Fruit fly (Drosophila melanogaster) whole organism, embryonic: Measurements from ENCODE around the gene Cys.

Experiments used
- ATbp ChIP-seq: fragments of 200-800 bp; sonication (Bioruptor generic); optimal IDR thresholded peaks from 2 replicates; lab custom pipeline; 2017; ENCODE audit warnings: missing biosample characterization, mild to moderate bottlenecking, missing genetic modification characterization, missing genetic modification reagents
- Atf3 ChIP-seq: fragments of 200-800 bp; sonication (Bioruptor generic); optimal IDR thresholded peaks from 3 replicates; lab custom pipeline; 2016; ENCODE audit warnings: missing biosample characterization, missing genetic modification characterization
- B-H1 ChIP-seq: fragments of 200-800 bp; sonication (Bioruptor generic); IDR thresholded peaks from 3 replicates; pipeline ENCODE4 v1.3.6; 2022; ENCODE audit warnings: missing biosample characterization, missing genetic modification characterization
- BEAF-32 ChIP-seq: fragments of 200-800 bp; sonication (Bioruptor generic); optimal IDR thresholded peaks from 3 replicates; lab custom pipeline; 2017; ENCODE audit warnings: missing biosample characterization, missing genetic modification characterization, mild to moderate bottlenecking, moderate library complexity, missing genetic modification reagents
- Bdp1 ChIP-seq: fragments of 200-800 bp; sonication (Bioruptor generic); optimal IDR thresholded peaks from 3 replicates; lab custom pipeline; 2016; ENCODE audit warnings: missing biosample characterization, missing genetic modification characterization
- CG11085 ChIP-seq: fragments of 200-800 bp; sonication (Bioruptor generic); IDR thresholded peaks from 2 replicates; pipeline ENCODE4 v1.3.6; 2022; ENCODE audit warnings: missing biosample characterization, missing genetic modification characterization
- CG12104 ChIP-seq: fragments of 200-800 bp; sonication (Bioruptor generic); optimal IDR thresholded peaks from 3 replicates; lab custom pipeline; 2016; ENCODE audit warnings: missing biosample characterization, missing genetic modification characterization
- CG14050 ChIP-seq: fragments of 200-800 bp; sonication (Bioruptor generic); IDR thresholded peaks from 3 replicates; pipeline ENCODE4 v1.3.6; 2022; ENCODE audit warnings: missing biosample characterization, missing genetic modification characterization
- CG14710 ChIP-seq: fragments of 200-800 bp; sonication (Bioruptor generic); optimal IDR thresholded peaks from 3 replicates; lab custom pipeline; 2019; ENCODE audit warnings: missing biosample characterization, mild to moderate bottlenecking, missing genetic modification characterization, moderate library complexity
- CG1603 ChIP-seq: fragments of 200-800 bp; sonication (Bioruptor generic); optimal IDR thresholded peaks from 2 replicates; lab custom pipeline; 2019; ENCODE audit warnings: missing biosample characterization, mild to moderate bottlenecking, missing genetic modification characterization, moderate library complexity
- CG16813 ChIP-seq: fragments of 200-800 bp; sonication (Bioruptor generic); IDR thresholded peaks from 3 replicates; pipeline ENCODE4 v1.3.6; 2022; ENCODE audit warnings: missing biosample characterization, missing genetic modification characterization; ENCODE audit not compliant: partially characterized antibody
- CG2875 ChIP-seq: fragments of 200-800 bp; sonication (Bioruptor generic); optimal IDR thresholded peaks from 2 replicates; lab custom pipeline; 2017; ENCODE audit warnings: missing biosample characterization, mild to moderate bottlenecking, missing genetic modification characterization, missing genetic modification reagents
- CG31388 ChIP-seq: fragments of 200-800 bp; sonication (Bioruptor generic); optimal IDR thresholded peaks from 2 replicates; lab custom pipeline; 2016; ENCODE audit warnings: missing biosample characterization, missing genetic modification characterization
- CG4328 ChIP-seq: fragments of 200-800 bp; sonication (Bioruptor generic); optimal IDR thresholded peaks from 3 replicates; lab custom pipeline; 2017; ENCODE audit warnings: missing biosample characterization, missing genetic modification reagents, missing genetic modification characterization
- CG7357 ChIP-seq: fragments of 200-800 bp; sonication (Bioruptor generic); IDR thresholded peaks from 3 replicates; pipeline ENCODE4 v1.3.6; 2022; ENCODE audit warnings: missing biosample characterization, missing genetic modification characterization
- CG8388 ChIP-seq: fragments of 200-800 bp; sonication (Bioruptor generic); optimal IDR thresholded peaks from 2 replicates; lab custom pipeline; 2019; ENCODE audit warnings: missing biosample characterization, mild to moderate bottlenecking, missing genetic modification characterization, moderate library complexity
- CrebB ChIP-seq: fragments of 200-800 bp; sonication (Bioruptor generic); optimal IDR thresholded peaks from 3 replicates; lab custom pipeline; 2018; ENCODE audit warnings: missing biosample characterization, mild to moderate bottlenecking, missing genetic modification characterization
- Fer2 ChIP-seq: fragments of 200-800 bp; sonication (Bioruptor generic); optimal IDR thresholded peaks from 2 replicates; lab custom pipeline; 2018; ENCODE audit warnings: missing biosample characterization, mild to moderate bottlenecking, missing genetic modification characterization, moderate library complexity
- Hand ChIP-seq: fragments of 200-800 bp; sonication (Bioruptor generic); optimal IDR thresholded peaks from 2 replicates; lab custom pipeline; 2017; ENCODE audit warnings: mild to moderate bottlenecking, missing biosample characterization, missing genetic modification reagents, missing genetic modification characterization
- Hsf ChIP-seq: fragments of 200-800 bp; sonication (Bioruptor generic); optimal IDR thresholded peaks from 3 replicates; lab custom pipeline; 2016; ENCODE audit warnings: missing biosample characterization, missing genetic modification characterization
- Mad ChIP-seq: fragments of 200-800 bp; sonication (Bioruptor generic); optimal IDR thresholded peaks from 2 replicates; lab custom pipeline; 2016; ENCODE audit warnings: missing biosample characterization, missing genetic modification characterization
- Opbp ChIP-seq: fragments of 200-800 bp; sonication (Bioruptor generic); IDR thresholded peaks from 3 replicates; pipeline ENCODE4 v1.3.6; 2022; ENCODE audit warnings: missing biosample characterization, missing genetic modification characterization; ENCODE audit not compliant: partially characterized antibody
- Ravus ChIP-seq: fragments of 200-800 bp; sonication (Bioruptor generic); IDR thresholded peaks from 2 replicates; pipeline ENCODE4 v1.3.6; 2022; ENCODE audit warnings: missing biosample characterization, missing genetic modification characterization
- Scr ChIP-seq: fragments of 200-800 bp; sonication (Bioruptor generic); IDR thresholded peaks from 2 replicates; pipeline ENCODE4 v1.3.6; 2022; ENCODE audit warnings: missing biosample characterization, missing genetic modification characterization; ENCODE audit not compliant: partially characterized antibody
- Sox100B ChIP-seq: fragments of 200-800 bp; sonication (Bioruptor generic); optimal IDR thresholded peaks from 3 replicates; lab custom pipeline; 2018; ENCODE audit warnings: missing biosample characterization, mild to moderate bottlenecking, missing genetic modification characterization
- Vsx1 ChIP-seq: fragments of 200-800 bp; sonication (Bioruptor generic); optimal IDR thresholded peaks from 2 replicates; lab custom pipeline; 2017; ENCODE audit warnings: missing biosample characterization, mild to moderate bottlenecking, missing genetic modification characterization, missing genetic modification reagents
- ara ChIP-seq: fragments of 200-800 bp; sonication (Bioruptor generic); IDR thresholded peaks from 2 replicates; pipeline ENCODE4 v1.3.6; 2022; ENCODE audit warnings: missing biosample characterization, missing genetic modification characterization
- az2 ChIP-seq: fragments of 200-800 bp; sonication (Bioruptor generic); optimal IDR thresholded peaks from 3 replicates; lab custom pipeline; 2016; ENCODE audit warnings: missing biosample characterization, missing genetic modification characterization
- br ChIP-seq: fragments of >200 bp; optimal IDR thresholded peaks from 2 replicates; lab custom pipeline; 2017
- disco-r ChIP-seq: fragments of 200-800 bp; sonication (Bioruptor generic); optimal IDR thresholded peaks from 2 replicates; lab custom pipeline; 2016; ENCODE audit warnings: missing biosample characterization, missing genetic modification characterization
- emc ChIP-seq: fragments of 200-800 bp; sonication (Bioruptor generic); optimal IDR thresholded peaks from 2 replicates; lab custom pipeline; 2016; ENCODE audit warnings: missing biosample characterization, missing genetic modification characterization
- esg ChIP-seq: fragments of 200-800 bp; sonication (Bioruptor generic); conservative IDR thresholded peaks from 2 replicates; pipeline ENCODE4 v1.3.6; 2022; ENCODE audit warnings: missing biosample characterization, missing genetic modification characterization
- fd3F ChIP-seq: fragments of 200-800 bp; sonication (Bioruptor generic); optimal IDR thresholded peaks from 2 replicates; lab custom pipeline; 2018; ENCODE audit warnings: missing biosample characterization, mild to moderate bottlenecking, missing genetic modification characterization, moderate library complexity
- fd64A ChIP-seq: fragments of 200-800 bp; sonication (Bioruptor generic); optimal IDR thresholded peaks from 3 replicates; lab custom pipeline; 2018; ENCODE audit warnings: missing biosample characterization, mild to moderate bottlenecking, missing genetic modification characterization
- fru ChIP-seq: fragments of >200 bp; optimal IDR thresholded peaks from 2 replicates; lab custom pipeline; 2017
- fu2 ChIP-seq: fragments of 200-800 bp; sonication (Bioruptor generic); optimal IDR thresholded peaks from 2 replicates; lab custom pipeline; 2016; ENCODE audit warnings: missing biosample characterization, missing genetic modification characterization
- inv ChIP-seq: fragments of 200-800 bp; sonication (Bioruptor generic); IDR thresholded peaks from 2 replicates; pipeline ENCODE4 v1.3.6; 2022; ENCODE audit warnings: missing biosample characterization, missing genetic modification characterization; ENCODE audit not compliant: partially characterized antibody
- jigr1 ChIP-seq: fragments of 200-800 bp; sonication (Bioruptor generic); IDR thresholded peaks from 3 replicates; pipeline ENCODE4 v1.3.6; 2022; ENCODE audit warnings: missing biosample characterization, missing genetic modification characterization
- kay ChIP-seq: fragments of 200-800 bp; sonication (Bioruptor generic); optimal IDR thresholded peaks from 2 replicates; lab custom pipeline; 2016; ENCODE audit warnings: missing biosample characterization, missing genetic modification characterization
- knrl ChIP-seq: fragments of 200-800 bp; sonication (Bioruptor generic); IDR thresholded peaks from 3 replicates; pipeline ENCODE4 v1.3.6; 2022; ENCODE audit warnings: missing biosample characterization, missing genetic modification characterization; ENCODE audit not compliant: partially characterized antibody
- peb ChIP-seq: fragments of 200-800 bp; sonication (Bioruptor generic); IDR thresholded peaks from 2 replicates; pipeline ENCODE4 v1.3.6; 2022; ENCODE audit warnings: missing biosample characterization, missing genetic modification characterization
- prd ChIP-seq, 3 experiments: fragments of >200 bp in 2 of 3; fragments of 200-800 bp in 1 of 3; sonication (Bioruptor generic) in 1 of 3; optimal IDR thresholded peaks in 2 of 3; IDR thresholded peaks in 1 of 3; 2 replicates in 2 of 3; 3 replicates in 1 of 3; pipeline versions ENCODE4 v1.3.6 to Lab custom; 2017 to 2022; ENCODE audit warnings: missing biosample characterization in 1 of 3, missing genetic modification characterization in 1 of 3
- scrt ChIP-seq: fragments of 200-800 bp; sonication (Bioruptor generic); optimal IDR thresholded peaks from 2 replicates; lab custom pipeline; 2018; ENCODE audit warnings: missing biosample characterization, mild to moderate bottlenecking, missing genetic modification characterization, moderate library complexity
- sim ChIP-seq: fragments of 200-800 bp; sonication (Bioruptor generic); IDR thresholded peaks from 2 replicates; pipeline ENCODE4 v1.3.6; 2022; ENCODE audit warnings: missing biosample characterization, missing genetic modification characterization
- sug ChIP-seq: fragments of 200-800 bp; optimal IDR thresholded peaks from 2 replicates; lab custom pipeline; 2019; ENCODE audit warnings: missing biosample characterization, mild to moderate bottlenecking, missing genetic modification characterization, moderate library complexity
- unpg ChIP-seq: fragments of 200-800 bp; sonication (Bioruptor generic); optimal IDR thresholded peaks from 3 replicates; lab custom pipeline; 2018; ENCODE audit warnings: missing biosample characterization, mild to moderate bottlenecking, missing genetic modification characterization, moderate library complexity
- zen2 ChIP-seq: fragments of 200-800 bp; sonication (Bioruptor generic); IDR thresholded peaks from 3 replicates; pipeline ENCODE4 v1.3.6; 2022; ENCODE audit warnings: missing biosample characterization, missing genetic modification characterization; ENCODE audit not compliant: partially characterized antibody
- zfh1 ChIP-seq: fragments of 200-800 bp; sonication (Bioruptor generic); IDR thresholded peaks from 3 replicates; pipeline ENCODE4 v1.3.6; 2022; ENCODE audit warnings: missing biosample characterization, missing genetic modification characterization

The Cys gene

dm6 chr3R:14574962-14575717 lies 5.7 kb upstream of the Cys start (continued):
- TF ChIP-seq CG14050 (GFP tag; lab: Robert Waterston, UW), result peak; percentile 23; the same call in 1 of the 3 replicates
- TF ChIP-seq CrebB (tag; lab: Kevin White, UChicago), result no peak
- TF ChIP-seq Fer2, result peak; percentile 59
- TF ChIP-seq CG4328 (GFP tag; lab: Kevin White, UChicago), result peak; percentile 58
- TF ChIP-seq unpg (GFP tag; lab: Kevin White, UChicago), result peak; percentile 62
- TF ChIP-seq sim (GFP tag; lab: Robert Waterston, UW), result no peak
- TF ChIP-seq CG1603 (tag; lab: Kevin White, UChicago), result peak; percentile 16
- TF ChIP-seq Opbp (GFP tag; lab: Robert Waterston, UW), result no peak
- TF ChIP-seq Sox100B (GFP tag; lab: Kevin White, UChicago), result peak; percentile 84
- TF ChIP-seq fd64A, result no peak
- peak; percentile 52 for TF ChIP-seq Mad (GFP tag; lab: Kevin White, UChicago)
- TF ChIP-seq Bdp1 (GFP tag; lab: Kevin White, UChicago), result peak; percentile 30
- TF ChIP-seq fd3F (GFP tag; lab: Kevin White, UChicago), result peak; percentile 70
- TF ChIP-seq inv (GFP tag; lab: Robert Waterston, UW), result no peak
- no peak for TF ChIP-seq Atf3 (GFP tag; lab: Kevin White, UChicago)
- TF ChIP-seq emc (GFP tag; lab: Kevin White, UChicago), result no peak
- TF ChIP-seq Ravus (GFP tag; lab: Robert Waterston, UW), result no peak
- no peak for TF ChIP-seq br
- 0 out of 2 replicates have a peak, but pooled peaks have one; percentile 18 for TF ChIP-seq peb (GFP tag; lab: Robert Waterston, UW)
- TF ChIP-seq CG7357 (GFP tag; lab: Robert Waterston, UW), result peak; percentile 56; the same call in 2 of the 3 replicates
- peak; percentile 14 for TF ChIP-seq Vsx1
- no peak for TF ChIP-seq CG31388 (GFP tag; lab: Kevin White, UChicago)
- TF ChIP-seq CG11085 (GFP tag; lab: Robert Waterston, UW), result peak; percentile 43; the same call in 1 of the 2 replicates
- TF ChIP-seq scrt (GFP tag; lab: Kevin White, UChicago), result peak; percentile 67
- TF ChIP-seq CG14710 (tag; lab: Kevin White, UChicago), result peak; percentile 84
- TF ChIP-seq jigr1, result no peak
- TF ChIP-seq sug (tag; lab: Kevin White, UChicago), result peak; percentile 57
- peak; percentile 49; the same call in 2 of the 3 replicates for TF ChIP-seq B-H1 (GFP tag; lab: Robert Waterston, UW)
- TF ChIP-seq kay, result peak; percentile 53
- TF ChIP-seq prd (optimal IDR thresholded peaks at IDR 0.05; lab: Kevin White, UChicago), result no peak
- peak; percentile 79; the same call in 2 of the 3 replicates for TF ChIP-seq prd (GFP tag; IDR thresholded peaks at IDR 0.05; lab: Robert Waterston, UW)
- TF ChIP-seq fu2, result peak; percentile 30
- 0 out of 2 replicates have a peak, but pooled peaks have one; percentile 11 for TF ChIP-seq ara (GFP tag; lab: Robert Waterston, UW)
- TF ChIP-seq CG16813 (GFP tag; lab: Robert Waterston, UW), result no peak
- TF ChIP-seq Hand (GFP tag; lab: Kevin White, UChicago), result peak; percentile 16
- TF ChIP-seq fru, result no peak
- peak; percentile 65 for TF ChIP-seq esg (GFP tag; lab: Robert Waterston, UW)
- no peak for TF ChIP-seq Scr
- TF ChIP-seq Hsf (GFP tag; lab: Kevin White, UChicago), result peak; percentile 81
- TF ChIP-seq knrl (GFP tag; lab: Robert Waterston, UW), result no peak
- TF ChIP-seq az2 (GFP tag; lab: Kevin White, UChicago), result peak; percentile 69
- peak; percentile 43 for TF ChIP-seq ATbp (GFP tag; lab: Kevin White, UChicago)
- peak; percentile 57 for TF ChIP-seq BEAF-32 (GFP tag; lab: Kevin White, UChicago)
- peak; percentile 32 for TF ChIP-seq disco-r (GFP tag; lab: Kevin White, UChicago)
- TF ChIP-seq CG8388 (GFP tag; lab: Kevin White, UChicago), result peak; percentile 75
- TF ChIP-seq CG2875, result peak; percentile 24
- TF ChIP-seq zen2 (GFP tag; lab: Robert Waterston, UW), result no peak
- TF ChIP-seq CG12104 (GFP tag; lab: Kevin White, UChicago), result peak; percentile 84
- TF ChIP-seq zfh1 (GFP tag; lab: Robert Waterston, UW), result peak; percentile 53; the same call in 2 of the 3 replicates
